Fruit fly (Drosophila melanogaster): ENCODE data around the gene UbcE2H.

UbcE2H gene

DNA sequence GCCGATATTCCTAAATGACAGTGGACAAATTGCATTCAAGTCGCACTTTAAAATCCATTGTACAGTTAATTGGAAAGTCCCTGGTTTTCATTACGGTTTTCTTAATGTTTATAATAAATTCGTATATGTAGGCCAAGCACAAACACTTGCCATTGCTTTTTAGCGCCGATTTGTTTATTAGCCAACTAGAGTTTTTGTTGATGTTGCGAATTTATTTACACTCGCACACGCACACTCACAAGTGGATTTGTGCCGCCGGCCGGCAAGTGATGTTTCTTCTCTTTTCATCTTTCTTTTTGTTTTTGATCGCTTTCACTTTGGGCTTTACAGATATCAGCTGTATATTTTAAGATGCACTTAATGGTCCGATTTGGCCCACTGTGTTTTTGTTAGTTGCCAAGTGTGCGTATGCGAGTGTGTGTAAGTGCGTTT is 36.5 kb downstream of the UbcE2H start:
- TF ChIP-seq CG11617 (GFP tag; optimal IDR thresholded peaks at IDR 0.05) (peak; percentile 76), Crg-1 (GFP tag; optimal IDR thresholded peaks at IDR 0.05) (peak; percentile 67), ovo (GFP tag; optimal IDR thresholded peaks at IDR 0.05) (peak; percentile 68), CG5204 (GFP tag; optimal IDR thresholded peaks at IDR 0.05) (peak; percentile 63), Hr96 (GFP tag; optimal IDR thresholded peaks at IDR 0.05) (peak; percentile 62), CG1620 (GFP tag; optimal IDR thresholded peaks at IDR 0.05) (peak; percentile 33), cnc (optimal IDR thresholded peaks at IDR 0.05) (no peak), CG7101 (tag; optimal IDR thresholded peaks at IDR 0.05) (peak; percentile 72), cic (GFP tag; optimal IDR thresholded peaks at IDR 0.05) (no peak), bab1 (GFP tag; optimal IDR thresholded peaks at IDR 0.05) (no peak), CG14711 (tag; optimal IDR thresholded peaks at IDR 0.05) (peak; percentile 44), toe (GFP tag; optimal IDR thresholded peaks at IDR 0.05) (peak; percentile 48), pad (GFP tag; optimal IDR thresholded peaks at IDR 0.05) (peak; percentile 34), Clk (GFP tag; optimal IDR thresholded peaks at IDR 0.05) (no peak), CG33017 (tag; optimal IDR thresholded peaks at IDR 0.05) (no peak), CG12768 (GFP tag; optimal IDR thresholded peaks at IDR 0.05) (peak; percentile 6), kay (GFP tag; ENCODE audit: borderline replicate concordance) (no peak), tj (GFP tag; optimal IDR thresholded peaks at IDR 0.05) (peak; percentile 77), CG7045 (GFP tag; optimal IDR thresholded peaks at IDR 0.05) (peak; percentile 43)

DNA sequence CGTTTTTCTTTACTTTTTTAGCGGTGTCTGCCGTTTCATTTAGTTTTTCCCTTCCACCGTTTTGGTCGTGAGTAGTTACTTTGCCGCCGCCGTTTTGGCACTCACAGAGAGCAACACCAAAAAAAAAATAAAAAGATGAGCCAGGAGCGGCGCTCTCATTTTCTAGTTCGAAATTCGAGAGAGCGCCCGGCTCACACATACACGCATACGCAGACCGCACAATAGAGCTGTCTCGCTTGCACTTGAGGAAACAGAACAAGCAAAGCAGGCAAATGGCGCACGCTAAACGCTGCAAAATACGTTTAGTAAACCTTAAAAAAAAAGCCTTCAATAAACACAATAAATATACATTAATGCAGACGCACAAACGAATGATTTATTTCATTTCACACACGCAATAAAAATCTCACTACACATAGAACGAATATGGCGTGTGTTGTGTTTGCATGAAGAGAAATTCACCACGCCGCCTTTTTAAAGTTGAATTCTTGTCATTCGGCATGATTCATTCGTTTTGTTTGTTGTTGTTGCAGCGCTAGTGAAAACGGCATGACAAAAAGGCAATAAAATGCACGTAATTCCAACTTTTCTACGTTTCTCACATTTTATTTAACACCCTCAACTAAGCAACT is 37.2 kb downstream of the UbcE2H start:
- TF ChIP-seq Clk (GFP tag; optimal IDR thresholded peaks at IDR 0.05), result no peak
- peak; percentile 96 for TF ChIP-seq kay (GFP tag; ENCODE audit: borderline replicate concordance)
- peak; percentile 43 for TF ChIP-seq Mnt (GFP tag; optimal IDR thresholded peaks at IDR 0.05)
- TF ChIP-seq cic (GFP tag; optimal IDR thresholded peaks at IDR 0.05), result peak; percentile 79
- no peak for TF ChIP-seq ovo (GFP tag; optimal IDR thresholded peaks at IDR 0.05)

DNA sequence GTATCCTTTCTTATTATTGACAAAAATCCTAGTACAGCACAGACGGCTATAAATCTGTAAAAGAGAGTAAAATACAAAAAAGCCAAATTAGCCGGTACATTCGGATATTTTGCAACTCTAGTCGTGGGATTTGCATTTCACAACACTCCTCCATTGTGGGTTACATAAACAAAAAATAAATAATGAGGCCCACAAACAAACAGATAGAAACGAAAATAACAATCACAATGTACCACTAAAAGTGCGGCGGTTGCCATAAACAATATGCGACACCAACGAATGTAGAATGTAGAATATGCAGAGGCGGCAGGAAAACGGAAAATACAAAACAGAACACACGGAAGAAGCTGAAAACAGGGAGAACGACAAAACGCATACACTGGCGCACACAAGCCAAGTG is 37.8 kb downstream of the UbcE2H start:
- TF ChIP-seq ovo (GFP tag; optimal IDR thresholded peaks at IDR 0.05), result no peak
- peak; percentile 31 for TF ChIP-seq tj (GFP tag; optimal IDR thresholded peaks at IDR 0.05)
- no peak for TF ChIP-seq Crg-1 (GFP tag; optimal IDR thresholded peaks at IDR 0.05)
- no peak for TF ChIP-seq CG11617 (GFP tag; optimal IDR thresholded peaks at IDR 0.05)
- peak; percentile 2 for TF ChIP-seq pad (GFP tag; optimal IDR thresholded peaks at IDR 0.05)
- TF ChIP-seq CG1620 (GFP tag; optimal IDR thresholded peaks at IDR 0.05), result peak; percentile 3
- TF ChIP-seq bab1 (GFP tag; optimal IDR thresholded peaks at IDR 0.05), result no peak
- TF ChIP-seq CG14711 (tag; optimal IDR thresholded peaks at IDR 0.05), result no peak
- TF ChIP-seq Mnt (GFP tag; optimal IDR thresholded peaks at IDR 0.05), result no peak

DNA sequence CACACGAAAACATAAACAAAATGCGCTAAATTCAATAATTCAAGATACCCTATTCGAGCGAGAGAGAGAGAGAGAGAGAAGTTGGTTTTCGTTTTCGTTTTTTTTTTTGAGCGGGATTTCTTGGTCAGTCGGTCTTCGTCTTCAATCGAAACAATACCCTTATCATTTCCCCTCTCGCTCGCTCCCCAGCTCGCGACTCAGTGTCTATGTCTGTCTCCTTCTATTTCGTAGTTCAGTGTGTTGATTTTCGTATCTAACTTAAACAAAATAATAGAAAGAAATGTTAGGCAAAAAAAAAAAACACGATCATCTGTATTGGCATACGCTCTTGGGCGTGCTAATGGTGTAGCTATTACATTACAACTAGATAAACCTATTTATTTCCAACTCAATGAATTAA is 44.6 kb downstream of the UbcE2H start:
- TF ChIP-seq CG7045 (GFP tag; optimal IDR thresholded peaks at IDR 0.05) (no peak), CG7101 (tag; optimal IDR thresholded peaks at IDR 0.05) (no peak), cnc (optimal IDR thresholded peaks at IDR 0.05) (no peak), ovo (GFP tag; optimal IDR thresholded peaks at IDR 0.05) (peak; percentile 10), Crg-1 (GFP tag; optimal IDR thresholded peaks at IDR 0.05) (no peak), kay (GFP tag; ENCODE audit: borderline replicate concordance) (peak; percentile 65), Hr96 (GFP tag; optimal IDR thresholded peaks at IDR 0.05) (no peak), Mnt (GFP tag; optimal IDR thresholded peaks at IDR 0.05) (no peak), pad (GFP tag; optimal IDR thresholded peaks at IDR 0.05) (peak; percentile 64), CG11617 (GFP tag; optimal IDR thresholded peaks at IDR 0.05) (no peak), CG12768 (GFP tag; optimal IDR thresholded peaks at IDR 0.05) (no peak)

DNA sequence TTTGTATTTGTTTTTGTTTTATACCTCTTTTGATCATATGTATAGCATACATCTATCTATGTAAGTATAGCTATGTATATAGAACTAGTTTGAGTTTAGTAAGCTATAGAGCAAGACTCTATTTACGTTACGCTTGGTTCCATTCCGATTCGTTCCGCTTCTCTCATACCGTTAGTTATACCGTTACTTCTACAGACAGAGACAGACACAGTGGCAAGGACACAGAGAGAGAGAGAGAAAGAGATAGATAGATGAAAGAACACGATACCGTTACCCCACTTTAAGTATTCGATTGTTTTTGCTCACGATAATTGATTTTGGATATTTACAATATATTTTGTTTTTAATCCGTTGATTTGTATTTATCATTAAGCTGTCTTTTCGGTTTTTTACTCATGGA is 47.3 kb downstream of the UbcE2H start:
- TF ChIP-seq CG7101 (tag; optimal IDR thresholded peaks at IDR 0.05) (no peak), ovo (GFP tag; optimal IDR thresholded peaks at IDR 0.05) (peak; percentile 74), CG5204 (GFP tag; optimal IDR thresholded peaks at IDR 0.05) (no peak)

DNA sequence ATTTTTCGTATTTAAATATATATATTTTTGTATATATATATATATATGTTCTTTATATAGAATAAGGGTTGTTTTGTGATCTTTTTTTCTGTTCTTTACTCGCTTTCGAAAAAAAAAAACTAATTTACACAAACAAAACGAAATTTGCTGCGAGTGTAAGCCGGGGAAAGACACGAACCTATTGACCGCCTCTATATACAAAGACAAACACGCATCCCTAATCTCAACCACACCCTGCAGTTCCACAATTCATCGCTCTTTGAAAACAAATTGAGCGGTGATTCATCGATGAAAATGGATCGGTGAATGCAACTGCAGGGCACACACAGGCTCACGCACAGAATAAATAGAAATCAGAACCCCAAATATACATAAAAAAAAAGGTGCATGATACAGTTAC is 54.9 kb downstream of the UbcE2H start:
- TF ChIP-seq toe (GFP tag; optimal IDR thresholded peaks at IDR 0.05) (no peak), CG33017 (tag; optimal IDR thresholded peaks at IDR 0.05) (no peak)
